Worm (Caenorhabditis elegans) whole organism, L1 larva: ENCODE results near the gene C50E3.11.

Source experiments
- C04F5.9 ChIP-seq: sonication (generic microtip); optimal IDR thresholded peaks from 2 replicates; lab custom pipeline; 2016; ENCODE audit warnings: missing genetic modification characterization, missing compliant biosample characterization
- aly-2 ChIP-seq: fragments of 150-350 bp; optimal IDR thresholded peaks from 2 replicates; lab custom pipeline; 2014; ENCODE audit warnings: missing biosample characterization, missing genetic modification characterization
- blmp-1 ChIP-seq: fragments of 150-350 bp; optimal IDR thresholded peaks from 2 replicates; lab custom pipeline; 2014; ENCODE audit warnings: missing biosample characterization, missing genetic modification characterization
- ceh-63 ChIP-seq: fragments of 200-800 bp; sonication (Bioruptor generic); optimal IDR thresholded peaks from 2 replicates; lab custom pipeline; 2018; ENCODE audit warnings: mild to moderate bottlenecking, missing genetic modification characterization, missing compliant biosample characterization
- ceh-8 ChIP-seq: fragments of 200-800 bp; sonication (Bioruptor generic); optimal IDR thresholded peaks from 2 replicates; lab custom pipeline; 2018; ENCODE audit warnings: mild to moderate bottlenecking, missing genetic modification characterization, moderate library complexity, missing compliant biosample characterization
- ceh-88 ChIP-seq: fragments of 200-800 bp; sonication (Bioruptor generic); IDR thresholded peaks from 2 replicates; pipeline ENCODE4 v1.3.6; 2022; ENCODE audit warnings: missing genetic modification characterization, missing compliant biosample characterization
- ces-1 ChIP-seq: fragments of 150-350 bp; optimal IDR thresholded peaks from 2 replicates; lab custom pipeline; 2014; ENCODE audit warnings: missing biosample characterization, missing genetic modification reagents, missing genetic modification characterization
- dsc-1 ChIP-seq: sonication (generic microtip); optimal IDR thresholded peaks from 2 replicates; lab custom pipeline; 2016; ENCODE audit warnings: mild to moderate bottlenecking, missing genetic modification characterization, missing compliant biosample characterization
- efl-1 ChIP-seq, 4 experiments: fragments of 150-350 bp; optimal IDR thresholded peaks in 3 of 4; peaks in 1 of 4; 1 replicate in 1 of 4; 2 replicates in 3 of 4; lab custom pipeline; 2014; ENCODE audit warnings: missing biosample characterization in 2 of 4, missing genetic modification characterization in 2 of 4, missing genetic modification reagents in 2 of 4
- efl-3 ChIP-seq: fragments of 200-800 bp; sonication (Bioruptor generic); optimal IDR thresholded peaks from 2 replicates; lab custom pipeline; 2018; ENCODE audit warnings: mild to moderate bottlenecking, missing genetic modification characterization, missing compliant biosample characterization
- egl-27 ChIP-seq, 2 experiments: fragments of 150-350 bp in 1 of 2; sonication (generic microtip); optimal IDR thresholded peaks; 3 replicates each; lab custom pipeline; 2017 to 2018; ENCODE audit warnings: missing biosample characterization in 2 of 2, missing genetic modification characterization in 2 of 2, missing genetic modification reagents in 2 of 2
- elt-2 ChIP-seq: sonication (generic microtip); optimal IDR thresholded peaks from 2 replicates; lab custom pipeline; 2016; ENCODE audit warnings: missing genetic modification characterization, mild to moderate bottlenecking, inconsistent platforms, missing compliant biosample characterization, missing genetic modification reagents
- elt-3 ChIP-seq, 6 experiments: fragments of 150-350 bp in 1 of 6; sonication (generic microtip); optimal IDR thresholded peaks; 2 replicates each; lab custom pipeline; 2017 to 2018; ENCODE audit warnings: missing biosample characterization in 6 of 6, missing genetic modification characterization in 6 of 6, inconsistent platforms in 1 of 6
- fkh-10 ChIP-seq: sonication (generic microtip); optimal IDR thresholded peaks from 2 replicates; lab custom pipeline; 2017; ENCODE audit warnings: missing biosample characterization, missing genetic modification reagents, missing genetic modification characterization
- fos-1 ChIP-seq: fragments of 150-350 bp; optimal IDR thresholded peaks from 2 replicates; lab custom pipeline; 2014; ENCODE audit warnings: missing biosample characterization, missing genetic modification characterization
- grh-1 ChIP-seq: fragments of 200-800 bp; sonication (Bioruptor generic); IDR thresholded peaks from 2 replicates; pipeline ENCODE4 v1.3.6; 2022; ENCODE audit warnings: missing genetic modification reagents, missing genetic modification characterization, missing compliant biosample characterization
- hlh-4 ChIP-seq: sonication (generic microtip); optimal IDR thresholded peaks from 2 replicates; lab custom pipeline; 2016; ENCODE audit warnings: mild to moderate bottlenecking, missing genetic modification characterization, missing compliant biosample characterization
- irx-1 ChIP-seq: sonication (generic microtip); optimal IDR thresholded peaks from 2 replicates; lab custom pipeline; 2016; ENCODE audit warnings: missing genetic modification characterization, missing compliant biosample characterization
- lin-14 ChIP-seq: fragments of 200-800 bp; sonication (Bioruptor generic); optimal IDR thresholded peaks from 2 replicates; lab custom pipeline; 2018; ENCODE audit warnings: mild to moderate bottlenecking, missing genetic modification characterization, moderate library complexity, missing compliant biosample characterization
- lin-15B ChIP-seq: fragments of 150-350 bp; sonication (generic microtip); optimal IDR thresholded peaks from 3 replicates; lab custom pipeline; 2014; ENCODE audit warnings: missing biosample characterization, missing genetic modification characterization
- lin-35 ChIP-seq, 2 experiments: fragments of 150-350 bp; optimal IDR thresholded peaks; 2 replicates each; lab custom pipeline; 2014; ENCODE audit warnings: missing biosample characterization in 2 of 2, missing genetic modification characterization in 2 of 2, missing genetic modification reagents in 2 of 2
- lsy-2 ChIP-seq, 2 experiments: fragments of 150-350 bp; optimal IDR thresholded peaks; 2 replicates each; lab custom pipeline; 2014; ENCODE audit warnings: missing biosample characterization in 2 of 2, missing genetic modification characterization in 2 of 2
- mef-2 ChIP-seq: fragments of 150-350 bp; optimal IDR thresholded peaks from 2 replicates; lab custom pipeline; 2014; ENCODE audit warnings: missing biosample characterization, missing genetic modification characterization
- mep-1 ChIP-seq: fragments of 150-350 bp; optimal IDR thresholded peaks from 2 replicates; lab custom pipeline; 2014; ENCODE audit warnings: missing biosample characterization, missing genetic modification characterization
- nhr-12 ChIP-seq: sonication (generic microtip); optimal IDR thresholded peaks from 2 replicates; lab custom pipeline; 2017; ENCODE audit warnings: missing biosample characterization, missing genetic modification characterization
- nhr-237 ChIP-seq: fragments of 150-350 bp; optimal IDR thresholded peaks from 2 replicates; lab custom pipeline; 2014; ENCODE audit warnings: missing biosample characterization, missing genetic modification characterization
- nhr-47 ChIP-seq: sonication (generic microtip); optimal IDR thresholded peaks from 2 replicates; lab custom pipeline; 2016; ENCODE audit warnings: mild to moderate bottlenecking, missing genetic modification characterization, moderate library complexity, missing compliant biosample characterization
- nhr-76 ChIP-seq: sonication (generic microtip); optimal IDR thresholded peaks from 2 replicates; lab custom pipeline; 2017; ENCODE audit warnings: missing biosample characterization, missing genetic modification characterization
- nhr-77 ChIP-seq: fragments of 150-350 bp; optimal IDR thresholded peaks from 2 replicates; lab custom pipeline; 2014; ENCODE audit warnings: missing biosample characterization, missing genetic modification characterization
- nhr-84 ChIP-seq: sonication (generic microtip); optimal IDR thresholded peaks from 2 replicates; lab custom pipeline; 2017; ENCODE audit warnings: missing biosample characterization, missing genetic modification characterization
- nhr-85 ChIP-seq: sonication (generic microtip); peaks from one replicate; lab custom pipeline; 2016; ENCODE audit warnings: missing genetic modification characterization, inconsistent platforms, missing compliant biosample characterization
- pag-3 ChIP-seq: sonication (generic microtip); optimal IDR thresholded peaks from 2 replicates; lab custom pipeline; 2017; ENCODE audit warnings: missing genetic modification characterization, mild to moderate bottlenecking, missing compliant biosample characterization, antibody characterized with exemption, borderline replicate concordance; ENCODE audit not compliant: insufficient read depth
- pqm-1 ChIP-seq: sonication (generic microtip); optimal IDR thresholded peaks from 3 replicates; lab custom pipeline; 2017; ENCODE audit warnings: missing biosample characterization, missing genetic modification characterization
- rnt-1 ChIP-seq: sonication (generic microtip); optimal IDR thresholded peaks from 2 replicates; lab custom pipeline; 2016; ENCODE audit warnings: mild to moderate bottlenecking, missing genetic modification characterization, moderate library complexity, missing compliant biosample characterization
- skn-1 ChIP-seq: fragments of 150-350 bp; optimal IDR thresholded peaks from 2 replicates; lab custom pipeline; 2014; ENCODE audit warnings: missing biosample characterization, missing genetic modification characterization
- snpc-4 ChIP-seq: fragments of 150-350 bp; optimal IDR thresholded peaks from 2 replicates; lab custom pipeline; 2014; ENCODE audit warnings: missing biosample characterization, missing genetic modification characterization
- snu-23 ChIP-seq: sonication (generic microtip); optimal IDR thresholded peaks from 2 replicates; lab custom pipeline; 2016; ENCODE audit warnings: missing genetic modification characterization, missing compliant biosample characterization
- sox-4 ChIP-seq: sonication (generic microtip); optimal IDR thresholded peaks from 2 replicates; lab custom pipeline; 2016; ENCODE audit warnings: missing genetic modification characterization, missing compliant biosample characterization
- unc-130 ChIP-seq: fragments of 150-350 bp; optimal IDR thresholded peaks from 2 replicates; lab custom pipeline; 2017; ENCODE audit warnings: missing biosample characterization, missing genetic modification characterization, inconsistent platforms
- unc-30 ChIP-seq: sonication (generic microtip); optimal IDR thresholded peaks from 2 replicates; lab custom pipeline; 2017; ENCODE audit warnings: missing biosample characterization, missing genetic modification characterization
- xbp-1 ChIP-seq: sonication (generic microtip); optimal IDR thresholded peaks from 2 replicates; lab custom pipeline; 2016; ENCODE audit warnings: missing genetic modification characterization, missing compliant biosample characterization
- zag-1 ChIP-seq: fragments of 150-350 bp; optimal IDR thresholded peaks from 2 replicates; lab custom pipeline; 2014; ENCODE audit warnings: missing biosample characterization, missing genetic modification characterization
- ztf-4 ChIP-seq: fragments of 150-350 bp; optimal IDR thresholded peaks from 2 replicates; lab custom pipeline; 2014; ENCODE audit warnings: missing biosample characterization, missing genetic modification characterization

C50E3.11 gene

ce11 chrV:7643416-7643815, 40.1 kb upstream of the C50E3.11 start, which contains the start of gene F07C4.11:
F07C4.11 (minus strand) TSS chrV:7643516.
- no peak for TF ChIP-seq ztf-4 (tag; lab: Kevin White, UChicago)
- no peak for TF ChIP-seq irx-1

- TF ChIP-seq rnt-1 (tag; lab: Kevin White, UChicago) (no peak), pag-3 (tag; lab: Kevin White, UChicago) (no peak), irx-1 (no peak), efl-1 (optimal IDR thresholded peaks at IDR 0.05; lab: Kevin White, UChicago) (no peak), efl-1 (GFP tag; optimal IDR thresholded peaks at IDR 0.05 in 1 of 2; lab: Kevin White, UChicago) (no peak), skn-1 (tag; lab: Kevin White, UChicago) (no peak), unc-130 (no peak), lin-14 (GFP tag; lab: Kevin White, UChicago) (no peak), mef-2 (tag; lab: Kevin White, UChicago) (no peak)
Measured at ce11 chrV:7641718-7642117, 38.4 kb upstream of the C50E3.11 start.

- TF ChIP-seq mef-2 (tag; lab: Kevin White, UChicago) (no peak), lin-35 (GFP tag; optimal IDR thresholded peaks at IDR 0.05; lab: Kevin White, UChicago) (no peak), hlh-4 (tag; lab: Kevin White, UChicago) (no peak), elt-2 (no peak), elt-3 (tag; optimal IDR thresholded peaks at IDR 0.05; lab: Kevin White, UChicago) (no peak), ces-1 (GFP tag; lab: Kevin White, UChicago) (no peak), fos-1 (tag; lab: Kevin White, UChicago) (no peak), skn-1 (tag; lab: Kevin White, UChicago) (no peak), rnt-1 (tag; lab: Kevin White, UChicago) (no peak), ceh-88 (GFP tag; lab: Robert Waterston, UW) (no peak), nhr-84 (tag; lab: Kevin White, UChicago) (no peak), nhr-85 (tag; lab: Kevin White, UChicago) (no peak), nhr-76 (tag; lab: Kevin White, UChicago) (no peak), grh-1 (GFP tag; lab: Robert Waterston, UW) (no peak), sox-4 (tag; lab: Kevin White, UChicago) (no peak), efl-1 (optimal IDR thresholded peaks at IDR 0.05; lab: Kevin White, UChicago) (no peak), efl-1 (GFP tag; optimal IDR thresholded peaks at IDR 0.05 in 1 of 2; lab: Kevin White, UChicago) (no peak), ceh-63 (GFP tag; lab: Kevin White, UChicago) (no peak), lin-15B (tag; lab: Kevin White, UChicago) (no peak), blmp-1 (no peak), mep-1 (tag; lab: Kevin White, UChicago) (no peak)
- TF ChIP-seq, all 84 proteins: peak for 0
Measured at ce11 chrV:7639787-7640186, 36.5 kb upstream of the C50E3.11 start, which contains the start of gene F07C4.10. F07C4.10 (minus strand) TSS chrV:7639887.

ce11 chrV:7639356-7639755, 36.1 kb upstream of the C50E3.11 start:
- TF ChIP-seq nhr-77 (tag; lab: Kevin White, UChicago): no peak
- no peak for TF ChIP-seq egl-27 (tag; optimal IDR thresholded peaks at IDR 0.05; lab: Kevin White, UChicago)
- TF ChIP-seq lsy-2 (tag; optimal IDR thresholded peaks at IDR 0.05; lab: Kevin White, UChicago): no peak
- TF ChIP-seq aly-2 (tag; lab: Kevin White, UChicago): no peak
- no peak for TF ChIP-seq dsc-1 (tag; lab: Kevin White, UChicago)
- no peak for TF ChIP-seq hlh-4 (tag; lab: Kevin White, UChicago)
- TF ChIP-seq elt-3 (tag; optimal IDR thresholded peaks at IDR 0.05; lab: Kevin White, UChicago): no peak
- no peak for TF ChIP-seq efl-3 (GFP tag; lab: Kevin White, UChicago)
- TF ChIP-seq nhr-237: no peak
- no peak for TF ChIP-seq nhr-84 (tag; lab: Kevin White, UChicago)
- TF ChIP-seq skn-1 (tag; lab: Kevin White, UChicago): no peak
- no peak for TF ChIP-seq elt-2
- TF ChIP-seq fos-1 (tag; lab: Kevin White, UChicago): no peak
- TF ChIP-seq pqm-1 (tag; lab: Kevin White, UChicago): no peak

- TF ChIP-seq C04F5.9 (tag; lab: Kevin White, UChicago) (no peak), zag-1 (tag; lab: Kevin White, UChicago) (no peak), xbp-1 (no peak), ces-1 (GFP tag; lab: Kevin White, UChicago) (no peak), mep-1 (tag; lab: Kevin White, UChicago) (no peak), ceh-8 (GFP tag; lab: Kevin White, UChicago) (no peak), nhr-84 (tag; lab: Kevin White, UChicago) (no peak), nhr-12 (tag; lab: Kevin White, UChicago) (no peak), pqm-1 (tag; lab: Kevin White, UChicago) (no peak), unc-30 (no peak), fkh-10 (GFP tag; lab: Kevin White, UChicago) (no peak), grh-1 (GFP tag; lab: Robert Waterston, UW) (no peak), snpc-4 (tag; lab: Kevin White, UChicago) (no peak), nhr-47 (tag; lab: Kevin White, UChicago) (no peak), snu-23 (GFP tag; lab: Kevin White, UChicago) (no peak), nhr-76 (tag; lab: Kevin White, UChicago) (no peak)
Measured at ce11 chrV:7637801-7638200, 34.5 kb upstream of the C50E3.11 start, which contains the start of gene clec-45. clec-45 (plus strand) TSS chrV:7638101.
